Worm (Caenorhabditis elegans) whole organism, L1 larva: ENCODE data around the gene sqv-6.

Experiments
- C16A3.4 ChIP-seq: fragments of 150-350 bp; optimal IDR thresholded peaks from 2 replicates; lab custom pipeline; 2014; ENCODE audit warnings: missing biosample characterization, missing genetic modification characterization
- Y116A8C.19 ChIP-seq: sonication (generic microtip); optimal IDR thresholded peaks from 2 replicates; lab custom pipeline; 2016; ENCODE audit warnings: missing compliant biosample characterization, missing genetic modification characterization, borderline replicate concordance
- aha-1 ChIP-seq: fragments of 150-350 bp; optimal IDR thresholded peaks from 2 replicates; lab custom pipeline; 2014; ENCODE audit warnings: missing biosample characterization, missing genetic modification characterization
- alr-1 ChIP-seq: fragments of 200-800 bp; sonication (Bioruptor generic); optimal IDR thresholded peaks from 2 replicates; lab custom pipeline; 2018; ENCODE audit warnings: borderline replicate concordance, mild to moderate bottlenecking, missing genetic modification characterization, missing compliant biosample characterization
- aly-2 ChIP-seq: fragments of 150-350 bp; optimal IDR thresholded peaks from 2 replicates; lab custom pipeline; 2014; ENCODE audit warnings: missing biosample characterization, missing genetic modification characterization
- blmp-1 ChIP-seq: fragments of 150-350 bp; optimal IDR thresholded peaks from 2 replicates; lab custom pipeline; 2014; ENCODE audit warnings: missing biosample characterization, missing genetic modification characterization
- ceh-8 ChIP-seq: fragments of 200-800 bp; sonication (Bioruptor generic); optimal IDR thresholded peaks from 2 replicates; lab custom pipeline; 2018; ENCODE audit warnings: mild to moderate bottlenecking, missing genetic modification characterization, moderate library complexity, missing compliant biosample characterization
- ceh-82 ChIP-seq, 3 experiments: fragments of 150-350 bp in 1 of 3; sonication (generic microtip) in 2 of 3; optimal IDR thresholded peaks; 2 replicates each; lab custom pipeline; 2014 to 2017; ENCODE audit warnings: missing biosample characterization in 3 of 3, missing genetic modification characterization in 3 of 3
- ceh-88 ChIP-seq: fragments of 200-800 bp; sonication (Bioruptor generic); IDR thresholded peaks from 2 replicates; pipeline ENCODE4 v1.3.6; 2022; ENCODE audit warnings: missing genetic modification characterization, missing compliant biosample characterization
- ces-1 ChIP-seq: fragments of 150-350 bp; optimal IDR thresholded peaks from 2 replicates; lab custom pipeline; 2014; ENCODE audit warnings: missing biosample characterization, missing genetic modification reagents, missing genetic modification characterization
- dpl-1 ChIP-seq, 3 experiments: fragments of 150-350 bp in 2 of 3; sonication (generic microtip) in 1 of 3; optimal IDR thresholded peaks; 2 replicates each; lab custom pipeline; 2014 to 2017; ENCODE audit warnings: missing biosample characterization in 3 of 3, missing genetic modification characterization in 3 of 3, missing genetic modification reagents in 3 of 3
- dsc-1 ChIP-seq: sonication (generic microtip); optimal IDR thresholded peaks from 2 replicates; lab custom pipeline; 2016; ENCODE audit warnings: mild to moderate bottlenecking, missing genetic modification characterization, missing compliant biosample characterization
- efl-1 ChIP-seq, 4 experiments: fragments of 150-350 bp; optimal IDR thresholded peaks in 3 of 4; peaks in 1 of 4; 1 replicate in 1 of 4; 2 replicates in 3 of 4; lab custom pipeline; 2014; ENCODE audit warnings: missing biosample characterization in 2 of 4, missing genetic modification characterization in 2 of 4, missing genetic modification reagents in 2 of 4
- egl-13 ChIP-seq: sonication (generic microtip); optimal IDR thresholded peaks from 2 replicates; lab custom pipeline; 2016; ENCODE audit warnings: missing genotype, missing genetic modification reagents, missing genetic modification characterization, missing compliant biosample characterization
- elt-2 ChIP-seq: sonication (generic microtip); optimal IDR thresholded peaks from 2 replicates; lab custom pipeline; 2016; ENCODE audit warnings: missing genetic modification characterization, mild to moderate bottlenecking, inconsistent platforms, missing compliant biosample characterization, missing genetic modification reagents
- elt-3 ChIP-seq, 6 experiments: fragments of 150-350 bp in 1 of 6; sonication (generic microtip); optimal IDR thresholded peaks; 2 replicates each; lab custom pipeline; 2017 to 2018; ENCODE audit warnings: missing biosample characterization in 6 of 6, missing genetic modification characterization in 6 of 6, inconsistent platforms in 1 of 6
- ets-5 ChIP-seq: fragments of 200-800 bp; sonication (Bioruptor generic); IDR thresholded peaks from 2 replicates; pipeline ENCODE4 v1.3.6; 2022; ENCODE audit warnings: missing genetic modification characterization, missing compliant biosample characterization
- fkh-4 ChIP-seq: sonication (generic microtip); optimal IDR thresholded peaks from 2 replicates; lab custom pipeline; 2016; ENCODE audit warnings: missing compliant biosample characterization, missing genetic modification characterization, borderline replicate concordance
- fos-1 ChIP-seq: fragments of 150-350 bp; optimal IDR thresholded peaks from 2 replicates; lab custom pipeline; 2014; ENCODE audit warnings: missing biosample characterization, missing genetic modification characterization
- grh-1 ChIP-seq: fragments of 200-800 bp; sonication (Bioruptor generic); IDR thresholded peaks from 2 replicates; pipeline ENCODE4 v1.3.6; 2022; ENCODE audit warnings: missing genetic modification reagents, missing genetic modification characterization, missing compliant biosample characterization
- hlh-17 ChIP-seq: fragments of 200-800 bp; sonication (Bioruptor generic); optimal IDR thresholded peaks from 2 replicates; lab custom pipeline; 2018; ENCODE audit warnings: missing genetic modification characterization, mild to moderate bottlenecking, missing compliant biosample characterization, moderate library complexity, borderline replicate concordance
- hlh-4 ChIP-seq: sonication (generic microtip); optimal IDR thresholded peaks from 2 replicates; lab custom pipeline; 2016; ENCODE audit warnings: mild to moderate bottlenecking, missing genetic modification characterization, missing compliant biosample characterization
- lin-13 ChIP-seq: fragments of 150-350 bp; optimal IDR thresholded peaks from 2 replicates; lab custom pipeline; 2014; ENCODE audit warnings: missing biosample characterization, missing genetic modification reagents, missing genetic modification characterization
- lin-15B ChIP-seq: fragments of 150-350 bp; sonication (generic microtip); optimal IDR thresholded peaks from 3 replicates; lab custom pipeline; 2014; ENCODE audit warnings: missing biosample characterization, missing genetic modification characterization
- lin-35 ChIP-seq, 2 experiments: fragments of 150-350 bp; optimal IDR thresholded peaks; 2 replicates each; lab custom pipeline; 2014; ENCODE audit warnings: missing biosample characterization in 2 of 2, missing genetic modification characterization in 2 of 2, missing genetic modification reagents in 2 of 2
- lsy-2 ChIP-seq, 2 experiments: fragments of 150-350 bp; optimal IDR thresholded peaks; 2 replicates each; lab custom pipeline; 2014; ENCODE audit warnings: missing biosample characterization in 2 of 2, missing genetic modification characterization in 2 of 2
- mab-9 ChIP-seq: fragments of 200-800 bp; sonication (Bioruptor generic); IDR thresholded peaks from 2 replicates; pipeline ENCODE4 v1.3.6; 2022; ENCODE audit warnings: missing genetic modification reagents, missing genetic modification characterization, missing compliant biosample characterization
- mef-2 ChIP-seq: fragments of 150-350 bp; optimal IDR thresholded peaks from 2 replicates; lab custom pipeline; 2014; ENCODE audit warnings: missing biosample characterization, missing genetic modification characterization
- nhr-19 ChIP-seq: fragments of 200-800 bp; sonication (Bioruptor generic); conservative IDR thresholded peaks from 2 replicates; pipeline ENCODE4 v1.3.6; 2022; ENCODE audit warnings: missing genetic modification characterization, missing compliant biosample characterization
- nhr-20 ChIP-seq: sonication (generic microtip); optimal IDR thresholded peaks from 2 replicates; lab custom pipeline; 2016; ENCODE audit warnings: mild to moderate bottlenecking, missing genetic modification characterization, missing compliant biosample characterization
- nhr-76 ChIP-seq: sonication (generic microtip); optimal IDR thresholded peaks from 2 replicates; lab custom pipeline; 2017; ENCODE audit warnings: missing biosample characterization, missing genetic modification characterization
- nhr-85 ChIP-seq: sonication (generic microtip); peaks from one replicate; lab custom pipeline; 2016; ENCODE audit warnings: missing genetic modification characterization, inconsistent platforms, missing compliant biosample characterization
- nhr-90 ChIP-seq: sonication (generic microtip); optimal IDR thresholded peaks from 2 replicates; lab custom pipeline; 2016; ENCODE audit warnings: mild to moderate bottlenecking, missing genetic modification characterization, missing compliant biosample characterization; ENCODE audit not compliant: poor library complexity
- pag-3 ChIP-seq: sonication (generic microtip); optimal IDR thresholded peaks from 2 replicates; lab custom pipeline; 2017; ENCODE audit warnings: missing genetic modification characterization, mild to moderate bottlenecking, missing compliant biosample characterization, antibody characterized with exemption, borderline replicate concordance; ENCODE audit not compliant: insufficient read depth
- pqm-1 ChIP-seq: sonication (generic microtip); optimal IDR thresholded peaks from 3 replicates; lab custom pipeline; 2017; ENCODE audit warnings: missing biosample characterization, missing genetic modification characterization
- rnt-1 ChIP-seq: sonication (generic microtip); optimal IDR thresholded peaks from 2 replicates; lab custom pipeline; 2016; ENCODE audit warnings: mild to moderate bottlenecking, missing genetic modification characterization, moderate library complexity, missing compliant biosample characterization
- skn-1 ChIP-seq: fragments of 150-350 bp; optimal IDR thresholded peaks from 2 replicates; lab custom pipeline; 2014; ENCODE audit warnings: missing biosample characterization, missing genetic modification characterization
- snpc-4 ChIP-seq: fragments of 150-350 bp; optimal IDR thresholded peaks from 2 replicates; lab custom pipeline; 2014; ENCODE audit warnings: missing biosample characterization, missing genetic modification characterization
- snu-23 ChIP-seq: sonication (generic microtip); optimal IDR thresholded peaks from 2 replicates; lab custom pipeline; 2016; ENCODE audit warnings: missing genetic modification characterization, missing compliant biosample characterization
- swsn-7 ChIP-seq: sonication (generic microtip); optimal IDR thresholded peaks from 2 replicates; lab custom pipeline; 2016; ENCODE audit warnings: missing genetic modification characterization, missing compliant biosample characterization
- tbx-2 ChIP-seq: sonication (generic microtip); optimal IDR thresholded peaks from 2 replicates; lab custom pipeline; 2016; ENCODE audit warnings: missing genetic modification characterization, missing compliant biosample characterization
- xbp-1 ChIP-seq: sonication (generic microtip); optimal IDR thresholded peaks from 2 replicates; lab custom pipeline; 2016; ENCODE audit warnings: missing genetic modification characterization, missing compliant biosample characterization
- ztf-4 ChIP-seq: fragments of 150-350 bp; optimal IDR thresholded peaks from 2 replicates; lab custom pipeline; 2014; ENCODE audit warnings: missing biosample characterization, missing genetic modification characterization

Gene sqv-6

DNA sequence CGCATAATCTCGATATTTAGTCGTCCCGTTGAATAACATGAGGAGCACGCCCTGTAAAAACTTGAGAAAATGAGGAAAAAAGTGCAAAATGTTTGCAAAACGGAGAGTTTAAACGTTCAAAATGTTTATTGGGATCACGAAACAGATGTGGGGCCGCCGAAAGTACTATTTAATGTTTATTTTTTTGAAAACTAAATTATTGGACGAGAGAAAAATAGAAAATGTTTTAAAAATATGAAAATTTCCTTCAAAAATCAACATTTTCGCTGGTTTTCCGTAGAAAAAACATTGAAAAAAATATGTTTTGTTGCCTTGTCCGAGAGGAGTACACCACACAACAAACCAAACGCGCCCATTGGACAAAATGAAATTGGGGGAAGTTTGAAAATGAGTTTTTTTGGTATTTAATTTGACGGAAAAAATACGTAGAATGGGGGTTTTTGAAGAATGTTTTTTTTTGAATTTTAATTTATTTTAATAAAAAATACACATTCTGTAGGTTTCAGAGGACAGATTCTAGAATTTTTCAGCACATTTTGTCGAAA lies at the start of gene sqv-6:
Gene sqv-6, minus strand, starts transcription at position 51 of the 545 bp plus-strand sequence.
- TF ChIP-seq egl-13 (tag; lab: Kevin White, UChicago) (no peak), pqm-1 (tag; lab: Kevin White, UChicago) (no peak), nhr-20 (tag; lab: Kevin White, UChicago) (peak; percentile 28), aha-1 (tag; lab: Kevin White, UChicago) (no peak), mef-2 (tag; lab: Kevin White, UChicago) (no peak), aly-2 (tag; lab: Kevin White, UChicago) (no peak), tbx-2 (tag; lab: Kevin White, UChicago) (peak; percentile 52), elt-3 (tag; optimal IDR thresholded peaks at IDR 0.05; lab: Kevin White, UChicago) (peak in 1 of 6 experiments; percentile 62), lsy-2 (tag; optimal IDR thresholded peaks at IDR 0.05; lab: Kevin White, UChicago) (peak; percentile 35 to 83), efl-1 (optimal IDR thresholded peaks at IDR 0.05; lab: Kevin White, UChicago) (peak; percentile 27 to 91), efl-1 (GFP tag; optimal IDR thresholded peaks at IDR 0.05 in 1 of 2; lab: Kevin White, UChicago) (peak; percentile 89 to 98), C16A3.4 (tag; lab: Kevin White, UChicago) (peak; percentile 67), elt-2 (tag; lab: Kevin White, UChicago) (no peak), snu-23 (peak; percentile 62), ceh-82 (tag; optimal IDR thresholded peaks at IDR 0.05; lab: Kevin White, UChicago) (peak in 1 of 3 experiments; percentile 12), ces-1 (no peak), ztf-4 (no peak), nhr-85 (tag; lab: Kevin White, UChicago) (no peak), snpc-4 (tag; lab: Kevin White, UChicago) (no peak), lin-15B (tag; lab: Kevin White, UChicago) (peak; percentile 33), swsn-7 (peak; percentile 35), ceh-8 (no peak), nhr-19 (no peak), alr-1 (tag; lab: Kevin White, UChicago) (no peak), Y116A8C.19 (tag; lab: Kevin White, UChicago) (no peak), dsc-1 (tag; lab: Kevin White, UChicago) (peak; percentile 18), xbp-1 (peak; percentile 35), fos-1 (peak; percentile 7), blmp-1 (peak; percentile 50), hlh-17 (GFP tag; lab: Kevin White, UChicago) (no peak), ets-5 (GFP tag; lab: Robert Waterston, UW) (no peak), nhr-76 (no peak), grh-1 (GFP tag; lab: Robert Waterston, UW) (no peak), rnt-1 (tag; lab: Kevin White, UChicago) (no peak), skn-1 (tag; lab: Kevin White, UChicago) (peak; percentile 40), hlh-4 (no peak), mab-9 (no peak), dpl-1 (GFP tag; optimal IDR thresholded peaks at IDR 0.05; lab: Kevin White, UChicago) (peak; percentile 74 to 91 (median 85)), pag-3 (tag; lab: Kevin White, UChicago) (no peak), lin-35 (GFP tag; optimal IDR thresholded peaks at IDR 0.05; lab: Kevin White, UChicago) (peak; percentile 89 to 97), fkh-4 (tag; lab: Kevin White, UChicago) (no peak), ceh-88 (no peak), nhr-90 (tag; lab: Kevin White, UChicago) (no peak), lin-13 (peak; percentile 15)
